Worm (Caenorhabditis elegans) whole organism, dauer: ENCODE measurements around the gene ncap-1.

Experiments
- unc-62 ChIP-seq: sonication (generic microtip); optimal IDR thresholded peaks from 2 replicates; lab custom pipeline; 2017; ENCODE audit warnings: missing biosample characterization, missing genetic modification reagents, missing genetic modification characterization

The ncap-1 gene

ce11 chrII:2931564-2931963 is 12.4 kb upstream of the ncap-1 start:
- TF ChIP-seq unc-62 = no peak

ce11 chrII:2930499-2930898 is 11.4 kb upstream of the ncap-1 start, which contains the start of the genes irld-64 and irld-63:
irld-64 (minus strand) TSS chrII:2930599.
irld-63 (plus strand) TSS chrII:2930728.
- no peak for TF ChIP-seq unc-62

ce11 chrII:2929846-2930245 is 10.7 kb upstream of the ncap-1 start:
- TF ChIP-seq unc-62 = no peak

ce11 chrII:2927533-2927932 is 8.4 kb upstream of the ncap-1 start, which contains the start of the genes ZK355.3 and ZK355.8:
ZK355.3 (minus strand) TSS chrII:2927633.
ZK355.8 (plus strand) TSS chrII:2927804.
- no peak for TF ChIP-seq unc-62

- no peak for TF ChIP-seq unc-62
These were observed 6.9 kb upstream of the ncap-1 start for ce11 chrII:2925806-2926558.

ce11 chrII:2925032-2925431 is 5.9 kb upstream of the ncap-1 start:
- no peak for TF ChIP-seq unc-62

ce11 chrII:2923617-2924016 is 4.5 kb upstream of the ncap-1 start, which contains the start of gene ZK355.2:
ZK355.2 (plus strand) TSS chrII:2923917.
- TF ChIP-seq unc-62 = no peak

- no peak for TF ChIP-seq unc-62
These were observed 3.7 kb upstream of the ncap-1 start for ce11 chrII:2922782-2923181.

- no peak for TF ChIP-seq unc-62
These were observed 3.2 kb upstream of the ncap-1 start for ce11 chrII:2922359-2922758.

- TF ChIP-seq unc-62 = no peak
These were observed 2.7 kb upstream of the ncap-1 start for ce11 chrII:2921860-2922259.

ce11 chrII:2920817-2921458 is 1.8 kb upstream of the ncap-1 start:
- no peak for TF ChIP-seq unc-62

- TF ChIP-seq unc-62 = no peak
These were observed 1.1 kb upstream of the ncap-1 start for ce11 chrII:2920234-2920633.

- TF ChIP-seq unc-62 = no peak
These were observed 5.6 kb downstream of the ncap-1 start, which contains the start of gene ubc-15 for ce11 chrII:2913505-2913904. ubc-15 (minus strand) TSS chrII:2913605.

- TF ChIP-seq unc-62 = no peak
These were observed 15.4 kb downstream of the ncap-1 start for ce11 chrII:2903748-2904147.

- TF ChIP-seq unc-62 = no peak
These were observed 18.0 kb downstream of the ncap-1 start for ce11 chrII:2901158-2901557.

- TF ChIP-seq unc-62 = no peak
These were observed 18.9 kb downstream of the ncap-1 start, which contains the start of gene ubc-26 for ce11 chrII:2900248-2900647. ubc-26 (minus strand) TSS chrII:2900348.

ce11 chrII:2894295-2894694 is 24.8 kb downstream of the ncap-1 start, which contains the start of gene sqv-2:
sqv-2 (minus strand) TSS chrII:2894395.
- TF ChIP-seq unc-62 = no peak
